Worm (Caenorhabditis elegans) whole organism, L2 larva: ENCODE measurements around the gene clec-7.

ENCODE experiments used
- aly-2 ChIP-seq: fragments of 150-350 bp; optimal IDR thresholded peaks from 2 replicates; lab custom pipeline; 2014; ENCODE audit warnings: missing biosample characterization, missing genetic modification characterization
- egl-27 ChIP-seq: sonication (generic microtip); optimal IDR thresholded peaks from 3 replicates; lab custom pipeline; 2017; ENCODE audit warnings: missing biosample characterization, missing genetic modification reagents, missing genetic modification characterization
- elt-3 ChIP-seq: sonication (generic microtip); optimal IDR thresholded peaks from 2 replicates; lab custom pipeline; 2017; ENCODE audit warnings: missing biosample characterization, missing genetic modification characterization
- lin-13 ChIP-seq: fragments of 150-350 bp; optimal IDR thresholded peaks from 2 replicates; lab custom pipeline; 2014; ENCODE audit warnings: missing biosample characterization, missing genetic modification reagents, missing genetic modification characterization
- nhr-11 ChIP-seq: fragments of 150-350 bp; optimal IDR thresholded peaks from 2 replicates; lab custom pipeline; 2014; ENCODE audit warnings: missing biosample characterization, missing genetic modification characterization
- nhr-21 ChIP-seq: fragments of 150-350 bp; optimal IDR thresholded peaks from 2 replicates; lab custom pipeline; 2014; ENCODE audit warnings: missing biosample characterization, missing genetic modification characterization
- nhr-25 ChIP-seq: fragments of 150-350 bp; sonication (generic microtip); optimal IDR thresholded peaks from 3 replicates; lab custom pipeline; 2014; ENCODE audit warnings: missing biosample characterization, missing genetic modification characterization

DNA sequence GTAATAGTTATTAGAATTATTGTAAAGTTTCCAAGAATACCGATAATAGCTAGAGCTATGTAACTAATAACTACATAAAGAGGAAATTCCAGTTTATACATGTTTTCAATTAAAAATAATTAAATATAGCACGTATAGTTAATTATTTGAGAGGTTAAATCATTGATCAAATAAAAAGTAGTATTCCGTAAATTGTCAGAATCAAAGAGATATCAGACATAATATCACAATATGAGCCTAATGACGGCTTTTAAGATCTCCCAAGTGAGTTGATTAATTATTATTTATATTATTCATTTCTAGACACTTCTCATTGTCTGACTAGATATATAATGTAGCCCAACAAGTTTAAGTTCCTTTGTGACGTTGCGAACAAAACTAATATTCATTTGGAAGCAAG lies 51.2 kb downstream of the clec-7 start, which contains the start of gene srsx-24:
- TF ChIP-seq nhr-25 (tag; lab: Kevin White, UChicago) (no peak), egl-27 (tag; lab: Kevin White, UChicago) (no peak), nhr-21 (tag; lab: Kevin White, UChicago) (no peak), elt-3 (tag; lab: Kevin White, UChicago) (no peak), aly-2 (tag; lab: Kevin White, UChicago) (no peak), nhr-11 (tag; lab: Kevin White, UChicago) (no peak), lin-13 (GFP tag; lab: Kevin White, UChicago) (no peak)
